Worm (Caenorhabditis elegans): Measurements from ENCODE around the gene C09B8.8.

ce11 chrX:6026732-6027528 is 11.6 kb downstream of the C09B8.8 start:
- TF ChIP-seq ztf-26 (tag; optimal IDR thresholded peaks at IDR 0.05), result no peak
- TF ChIP-seq lin-35 (GFP tag; optimal IDR thresholded peaks at IDR 0.05), result no peak
- TF ChIP-seq F55B11.4 (tag; optimal IDR thresholded peaks at IDR 0.05; ENCODE audit: borderline replicate concordance, insufficient read depth), result no peak
- no peak for TF ChIP-seq T26A5.8 (tag; optimal IDR thresholded peaks at IDR 0.05)
- TF ChIP-seq tbp1 (GFP tag; optimal IDR thresholded peaks at IDR 0.05), result no peak
- TF ChIP-seq K12H6.12 (tag; optimal IDR thresholded peaks at IDR 0.05), result no peak
- no peak for TF ChIP-seq hlh-26 (GFP tag; conservative IDR thresholded peaks at IDR 0.05)
- no peak for TF ChIP-seq ama-1 (optimal IDR thresholded peaks at IDR 0.05)
- TF ChIP-seq ama-1 (GFP tag; optimal IDR thresholded peaks at IDR 0.05), result no peak
- TF ChIP-seq fkh-3 (tag; optimal IDR thresholded peaks at IDR 0.05), result no peak
- TF ChIP-seq sea-2 (GFP tag; IDR thresholded peaks at IDR 0.05), result no peak
- no peak for TF ChIP-seq ceh-79 (tag; optimal IDR thresholded peaks at IDR 0.05)
- TF ChIP-seq nhr-27 (tag; optimal IDR thresholded peaks at IDR 0.05), result no peak
- TF ChIP-seq F39B2.1 (GFP tag; IDR thresholded peaks at IDR 0.05), result no peak
- TF ChIP-seq Y53F4B.3 (GFP tag; IDR thresholded peaks at IDR 0.05), result no peak
